Worm (Caenorhabditis elegans) whole organism, early embryonic: ENCODE measurements around the gene ZC190.5.

Experiments used
- B0310.2 ChIP-seq: sonication (generic microtip); optimal IDR thresholded peaks from 2 replicates; lab custom pipeline; 2016; ENCODE audit warnings: mild to moderate bottlenecking, missing genetic modification characterization, missing compliant biosample characterization
- F13C5.2 ChIP-seq: sonication (generic microtip); optimal IDR thresholded peaks from 2 replicates; lab custom pipeline; 2017; ENCODE audit warnings: mild to moderate bottlenecking, missing genetic modification characterization, inconsistent platforms, missing compliant biosample characterization
- aly-1 ChIP-seq: sonication (generic microtip); optimal IDR thresholded peaks from 2 replicates; lab custom pipeline; 2016; ENCODE audit warnings: missing genetic modification characterization, missing compliant biosample characterization
- ama-1 ChIP-seq: fragments of 150-350 bp; optimal IDR thresholded peaks from 2 replicates; lab custom pipeline; 2014
- ceh-13 ChIP-seq: fragments of 200-800 bp; sonication (Bioruptor generic); optimal IDR thresholded peaks from 2 replicates; lab custom pipeline; 2018; ENCODE audit warnings: mild to moderate bottlenecking, missing genetic modification characterization, missing compliant biosample characterization
- ceh-36 ChIP-seq: sonication (generic microtip); optimal IDR thresholded peaks from 2 replicates; lab custom pipeline; 2016; ENCODE audit warnings: missing genetic modification characterization, inconsistent platforms, missing compliant biosample characterization
- ets-7 ChIP-seq: sonication (generic microtip); optimal IDR thresholded peaks from 2 replicates; lab custom pipeline; 2016; ENCODE audit warnings: missing genotype, missing genetic modification characterization, missing compliant biosample characterization
- flt-1 ChIP-seq: fragments of 200-800 bp; sonication (Bioruptor generic); IDR thresholded peaks from 2 replicates; pipeline ENCODE4 v1.3.6; 2022; ENCODE audit warnings: missing genetic modification characterization, missing compliant biosample characterization
- hmbx-1 ChIP-seq: sonication (generic microtip); optimal IDR thresholded peaks from 2 replicates; lab custom pipeline; 2016; ENCODE audit warnings: mild to moderate bottlenecking, missing genetic modification characterization, missing compliant biosample characterization
- hnd-1 ChIP-seq: sonication (generic microtip); optimal IDR thresholded peaks from 2 replicates; lab custom pipeline; 2016; ENCODE audit warnings: missing genetic modification characterization, missing compliant biosample characterization
- tbx-11 ChIP-seq: fragments of 200-800 bp; sonication (Bioruptor generic); IDR thresholded peaks from 2 replicates; pipeline ENCODE4 v1.3.6; 2022; ENCODE audit warnings: missing genetic modification characterization, missing compliant biosample characterization
- tbx-37 ChIP-seq: fragments of 200-800 bp; sonication (Bioruptor generic); conservative IDR thresholded peaks from 2 replicates; pipeline ENCODE4 v1.3.6; 2022; ENCODE audit warnings: missing genetic modification reagents, missing genetic modification characterization, missing compliant biosample characterization
- tra-4 ChIP-seq: sonication (generic microtip); optimal IDR thresholded peaks from 2 replicates; lab custom pipeline; 2017; ENCODE audit warnings: missing genetic modification characterization, missing compliant biosample characterization

- no peak for TF ChIP-seq ceh-36 (tag; lab: Kevin White, UChicago)
- no peak for TF ChIP-seq tbx-37 (GFP tag; lab: Robert Waterston, UW)
- TF ChIP-seq hmbx-1 (tag; lab: Kevin White, UChicago): no peak
- TF ChIP-seq ama-1 (lab: Kevin White, UChicago): no peak
- no peak for TF ChIP-seq ets-7 (tag; lab: Kevin White, UChicago)
- no peak for TF ChIP-seq tbx-11
- TF ChIP-seq ceh-13 (GFP tag; lab: Kevin White, UChicago): no peak
- TF ChIP-seq F13C5.2: no peak
- TF ChIP-seq flt-1 (GFP tag; lab: Robert Waterston, UW): no peak
- TF ChIP-seq hnd-1 (tag; lab: Kevin White, UChicago): no peak
- TF ChIP-seq aly-1 (tag; lab: Kevin White, UChicago): no peak
- TF ChIP-seq tra-4 (tag; lab: Kevin White, UChicago): no peak
- no peak for TF ChIP-seq B0310.2
These were observed 44.4 kb downstream of the ZC190.5 start, which contains the start of gene F41E6.12 for ce11 chrV:8629029-8629428.
